Fruit fly (Drosophila melanogaster): ENCODE data around the gene CG13078.

The CG13078 gene

DNA sequence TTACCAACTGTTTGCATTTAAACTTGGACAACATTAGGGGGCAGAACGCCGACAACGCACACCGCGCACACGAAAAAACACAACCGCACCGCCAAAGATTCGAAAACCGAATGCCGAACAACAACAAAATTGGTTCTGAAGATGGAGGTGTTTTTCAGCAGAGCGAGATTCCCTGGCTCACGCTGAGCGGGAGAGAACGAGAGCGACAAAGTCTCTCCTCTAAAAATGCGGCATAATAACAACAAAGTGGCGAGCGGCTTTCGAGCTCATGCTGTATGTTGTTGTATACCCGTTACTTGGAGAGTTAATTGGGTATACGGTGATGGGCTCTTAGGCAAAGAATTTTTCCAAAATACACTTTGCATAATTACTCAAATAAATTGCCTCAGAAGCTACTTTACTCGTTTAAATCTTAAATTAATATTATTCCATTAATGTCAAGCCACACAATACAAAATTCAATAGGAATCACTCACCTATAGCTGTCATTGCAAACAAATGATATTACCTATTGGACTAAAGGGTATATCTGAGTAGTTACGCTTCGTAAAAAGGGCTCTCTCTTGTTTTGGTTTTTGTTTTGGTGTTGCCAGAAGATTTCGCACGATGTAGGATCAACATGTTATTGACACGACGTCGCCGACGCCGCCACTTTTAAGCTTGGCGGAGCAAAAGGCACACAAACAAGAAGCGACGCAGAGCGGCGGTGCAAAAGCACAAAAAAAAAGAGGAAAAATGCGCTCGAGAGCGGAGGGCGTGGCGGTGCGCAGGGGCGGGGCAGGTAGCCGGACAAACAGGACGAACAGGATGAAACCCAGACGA, 9.0 kb downstream of the CG13078 start (continued):
- peak; percentile 93 for TF ChIP-seq lbe (GFP tag; optimal IDR thresholded peaks at IDR 0.05)
- TF ChIP-seq chinmo (GFP tag; IDR thresholded peaks at IDR 0.05; ENCODE audit: partially characterized antibody) = 0 out of 4 replicates have a peak, but pooled peaks have one; percentile 55
- peak; percentile 26 for TF ChIP-seq tx (GFP tag; optimal IDR thresholded peaks at IDR 0.05)
- peak; percentile 94 for TF ChIP-seq sens (GFP tag)
- TF ChIP-seq CG14050 (GFP tag; IDR thresholded peaks at IDR 0.05) = no peak
- TF ChIP-seq maf-S (GFP tag; optimal IDR thresholded peaks at IDR 0.05) = peak; percentile 17
- TF ChIP-seq pb (GFP tag; optimal IDR thresholded peaks at IDR 0.05) = no peak
- TF ChIP-seq Asciz (GFP tag; optimal IDR thresholded peaks at IDR 0.05) = peak; percentile 26
- no peak for TF ChIP-seq CG3995 (GFP tag; optimal IDR thresholded peaks at IDR 0.05)
- no peak for TF ChIP-seq CG8944 (GFP tag; optimal IDR thresholded peaks at IDR 0.05)
- peak; percentile 43 for TF ChIP-seq CG6683 (GFP tag; optimal IDR thresholded peaks at IDR 0.05)
- peak; percentile 57 for TF ChIP-seq CG15601 (tag; optimal IDR thresholded peaks at IDR 0.05)
- TF ChIP-seq tup (GFP tag; optimal IDR thresholded peaks at IDR 0.05) = peak; percentile 20
- peak; percentile 62 for TF ChIP-seq CG14014 (GFP tag; IDR thresholded peaks at IDR 0.05)
- peak; percentile 41; the same call in 1 of the 2 replicates for TF ChIP-seq E2f1 (GFP tag; IDR thresholded peaks at IDR 0.05)
- no peak for TF ChIP-seq CG16813 (GFP tag; IDR thresholded peaks at IDR 0.05; ENCODE audit: partially characterized antibody)

dm6 chr2L:19574364-19574763, 10.6 kb downstream of the CG13078 start:
- 0 out of 2 replicates have a peak, but pooled peaks have one; percentile 15 for TF ChIP-seq Drgx (GFP tag; IDR thresholded peaks at IDR 0.05)
- peak; percentile 6 for TF ChIP-seq zf30C (GFP tag; optimal IDR thresholded peaks at IDR 0.05)
- TF ChIP-seq E2f1 (GFP tag; IDR thresholded peaks at IDR 0.05) = 0 out of 2 replicates have a peak, but pooled peaks have one; percentile 16
- TF ChIP-seq wek (GFP tag; optimal IDR thresholded peaks at IDR 0.05) = no peak

- TF ChIP-seq rib (GFP tag; IDR thresholded peaks at IDR 0.05) = peak; percentile 29; the same call in 1 of the 2 replicates
- peak; percentile 27; the same call in 1 of the 2 replicates for TF ChIP-seq inv (GFP tag; IDR thresholded peaks at IDR 0.05; ENCODE audit: partially characterized antibody)
- peak; percentile 85 for TF ChIP-seq CG9437 (GFP tag; optimal IDR thresholded peaks at IDR 0.05)
- TF ChIP-seq CG32767 (GFP tag; IDR thresholded peaks at IDR 0.05) = peak; percentile 58; the same call in 1 of the 2 replicates
- TF ChIP-seq CG14860 (GFP tag; IDR thresholded peaks at IDR 0.05; ENCODE audit: partially characterized antibody) = 0 out of 3 replicates have a peak, but pooled peaks have one; percentile 26
- peak; percentile 99 for TF ChIP-seq CG4360 (GFP tag; IDR thresholded peaks at IDR 0.05)
- no peak for TF ChIP-seq org-1 (GFP tag; optimal IDR thresholded peaks at IDR 0.05)
- no peak for TF ChIP-seq ftz-f1 (GFP tag; optimal IDR thresholded peaks at IDR 0.05)
- peak; percentile 94 for TF ChIP-seq abd-A (tag; optimal IDR thresholded peaks at IDR 0.05)
- no peak for TF ChIP-seq eyg (GFP tag; optimal IDR thresholded peaks at IDR 0.05)
- peak; percentile 33 for TF ChIP-seq D (optimal IDR thresholded peaks at IDR 0.05)
- TF ChIP-seq D (GFP tag; optimal IDR thresholded peaks at IDR 0.05) = no peak
- peak; percentile 85 for TF ChIP-seq ewg (GFP tag; optimal IDR thresholded peaks at IDR 0.05)
- peak; percentile 85 for TF ChIP-seq Aef1 (GFP tag; IDR thresholded peaks at IDR 0.05)
- peak; percentile 99 for TF ChIP-seq z (GFP tag; IDR thresholded peaks at IDR 0.05)
- TF ChIP-seq sd (tag; optimal IDR thresholded peaks at IDR 0.05) = peak; percentile 86
- peak; percentile 55 for TF ChIP-seq Bgb (GFP tag; IDR thresholded peaks at IDR 0.05; ENCODE audit: partially characterized antibody)
- peak; percentile 77 for TF ChIP-seq CG10543 (GFP tag; optimal IDR thresholded peaks at IDR 0.05)
- peak in 1 of 2 experiments; percentile 81 for TF ChIP-seq Hr78 (GFP tag; optimal IDR thresholded peaks at IDR 0.05)
- peak; percentile 78 for TF ChIP-seq pros (GFP tag; optimal IDR thresholded peaks at IDR 0.05)
- peak; percentile 3 for TF ChIP-seq ATbp (GFP tag; optimal IDR thresholded peaks at IDR 0.05)
- TF ChIP-seq CG11560 (tag; IDR thresholded peaks at IDR 0.05) = no peak
- peak; percentile 92 for TF ChIP-seq gcm (GFP tag; optimal IDR thresholded peaks at IDR 0.05)
- TF ChIP-seq CG13287 (GFP tag; IDR thresholded peaks at IDR 0.05; ENCODE audit: partially characterized antibody) = peak; percentile 62; the same call in 1 of the 2 replicates
- no peak for TF ChIP-seq phol (tag; optimal IDR thresholded peaks at IDR 0.05)
Measured at dm6 chr2L:19574959-19575625, 11.4 kb downstream of the CG13078 start.
